Fruit fly (Drosophila melanogaster) whole organism, embryonic: ENCODE measurements around the gene Ykt6.

Experiments
- Abd-B ChIP-seq: fragments of 200-800 bp; sonication (Bioruptor generic); optimal IDR thresholded peaks from 2 replicates; lab custom pipeline; 2018; ENCODE audit warnings: missing biosample characterization, mild to moderate bottlenecking, missing genetic modification characterization, moderate library complexity
- BEAF-32 ChIP-seq: fragments of 200-800 bp; sonication (Bioruptor generic); optimal IDR thresholded peaks from 3 replicates; lab custom pipeline; 2017; ENCODE audit warnings: missing biosample characterization, missing genetic modification characterization, mild to moderate bottlenecking, moderate library complexity, missing genetic modification reagents
- BtbVII ChIP-seq: fragments of 200-800 bp; sonication (Bioruptor generic); optimal IDR thresholded peaks from 3 replicates; lab custom pipeline; 2017; ENCODE audit warnings: missing biosample characterization, mild to moderate bottlenecking, missing genetic modification characterization
- CG10366 ChIP-seq: fragments of 200-800 bp; sonication (Bioruptor generic); IDR thresholded peaks from 2 replicates; pipeline ENCODE4 v1.3.6; 2022; ENCODE audit warnings: missing biosample characterization, missing genetic modification characterization
- CG11093 ChIP-seq: fragments of 200-800 bp; sonication (Bioruptor generic); IDR thresholded peaks from 3 replicates; pipeline ENCODE4 v1.3.6; 2022; ENCODE audit warnings: missing biosample characterization, missing genetic modification characterization
- CG12391 ChIP-seq: fragments of 200-800 bp; sonication (Bioruptor generic); optimal IDR thresholded peaks from 3 replicates; lab custom pipeline; 2018; ENCODE audit warnings: missing biosample characterization, mild to moderate bottlenecking, missing genetic modification characterization, moderate library complexity
- CG14441 ChIP-seq: fragments of 200-800 bp; sonication (Bioruptor generic); IDR thresholded peaks from 2 replicates; pipeline ENCODE4 v1.3.6; 2022; ENCODE audit warnings: missing biosample characterization, missing genetic modification characterization
- CG15073 ChIP-seq: fragments of 200-800 bp; sonication (Bioruptor generic); optimal IDR thresholded peaks from 2 replicates; lab custom pipeline; 2016; ENCODE audit warnings: missing biosample characterization, missing genetic modification characterization
- CG15601 ChIP-seq: fragments of 200-800 bp; sonication (Bioruptor generic); optimal IDR thresholded peaks from 3 replicates; lab custom pipeline; 2019; ENCODE audit warnings: missing biosample characterization, mild to moderate bottlenecking, missing genetic modification characterization, moderate library complexity
- CG17186 ChIP-seq: fragments of 200-800 bp; sonication (Bioruptor generic); optimal IDR thresholded peaks from 3 replicates; lab custom pipeline; 2017; ENCODE audit warnings: missing biosample characterization, missing genetic modification reagents, missing genetic modification characterization
- CG17328 ChIP-seq: fragments of 200-800 bp; sonication (Bioruptor generic); IDR thresholded peaks from 2 replicates; pipeline ENCODE4 v1.3.6; 2022; ENCODE audit warnings: missing biosample characterization, missing genetic modification characterization
- CG17361 ChIP-seq: fragments of 200-800 bp; sonication (Bioruptor generic); IDR thresholded peaks from 3 replicates; pipeline ENCODE4 v1.3.6; 2022; ENCODE audit warnings: missing biosample characterization, missing genetic modification characterization
- CG17385 ChIP-seq: fragments of 200-800 bp; sonication (Bioruptor generic); optimal IDR thresholded peaks from 3 replicates; lab custom pipeline; 2018; ENCODE audit warnings: missing biosample characterization, mild to moderate bottlenecking, missing genetic modification characterization
- CG17912 ChIP-seq: fragments of 200-800 bp; sonication (Bioruptor generic); optimal IDR thresholded peaks from 2 replicates; lab custom pipeline; 2018; ENCODE audit warnings: missing biosample characterization, mild to moderate bottlenecking, missing genetic modification characterization
- CG2120 ChIP-seq: fragments of 200-800 bp; sonication (Bioruptor generic); optimal IDR thresholded peaks from 3 replicates; lab custom pipeline; 2016; ENCODE audit warnings: missing biosample characterization, missing genetic modification characterization
- CG2889 ChIP-seq: fragments of 200-800 bp; sonication (Bioruptor generic); IDR thresholded peaks from 3 replicates; pipeline ENCODE4 v1.3.6; 2022; ENCODE audit warnings: missing biosample characterization, missing genetic modification characterization
- CG30403 ChIP-seq: fragments of 200-800 bp; sonication (Bioruptor generic); optimal IDR thresholded peaks from 3 replicates; lab custom pipeline; 2016; ENCODE audit warnings: missing biosample characterization, missing genetic modification characterization
- CG33213 ChIP-seq: fragments of 200-800 bp; sonication (Bioruptor generic); optimal IDR thresholded peaks from 3 replicates; lab custom pipeline; 2016; ENCODE audit warnings: missing biosample characterization, missing genetic modification characterization
- CG34376 ChIP-seq: fragments of 200-800 bp; sonication (Bioruptor generic); optimal IDR thresholded peaks from 2 replicates; lab custom pipeline; 2018; ENCODE audit warnings: missing biosample characterization, mild to moderate bottlenecking, missing genetic modification characterization
- CG34422 ChIP-seq: fragments of 200-800 bp; sonication (Bioruptor generic); IDR thresholded peaks from 3 replicates; pipeline ENCODE4 v1.3.6; 2022; ENCODE audit warnings: missing biosample characterization, missing genetic modification characterization
- CG3726 ChIP-seq: fragments of 200-800 bp; sonication (Bioruptor generic); IDR thresholded peaks from 3 replicates; pipeline ENCODE4, ENCODE4 v1.3.6; 2022; ENCODE audit warnings: missing biosample characterization, missing genetic modification characterization
- CG4328 ChIP-seq: fragments of 200-800 bp; sonication (Bioruptor generic); optimal IDR thresholded peaks from 3 replicates; lab custom pipeline; 2017; ENCODE audit warnings: missing biosample characterization, missing genetic modification reagents, missing genetic modification characterization
- CG4404 ChIP-seq: fragments of 200-800 bp; sonication (Bioruptor generic); IDR thresholded peaks from 2 replicates; pipeline ENCODE4 v1.3.6; 2022; ENCODE audit warnings: missing biosample characterization, missing genetic modification characterization
- CG7271 ChIP-seq: fragments of 200-800 bp; sonication (Bioruptor generic); optimal IDR thresholded peaks from 2 replicates; lab custom pipeline; 2018; ENCODE audit warnings: missing biosample characterization, mild to moderate bottlenecking, missing genetic modification characterization, moderate library complexity
- CG7745 ChIP-seq: fragments of 200-800 bp; sonication (Bioruptor generic); optimal IDR thresholded peaks from 2 replicates; lab custom pipeline; 2018; ENCODE audit warnings: missing biosample characterization, mild to moderate bottlenecking, missing genetic modification characterization, moderate library complexity
- CG8765 ChIP-seq: fragments of 200-800 bp; sonication (Bioruptor generic); IDR thresholded peaks from 2 replicates; pipeline ENCODE4 v1.3.6; 2022; ENCODE audit warnings: missing biosample characterization, missing genetic modification characterization
- D19B ChIP-seq: fragments of 200-800 bp; sonication (Bioruptor generic); optimal IDR thresholded peaks from 2 replicates; lab custom pipeline; 2017; ENCODE audit warnings: missing biosample characterization, mild to moderate bottlenecking, missing genetic modification characterization
- Gug ChIP-seq: fragments of 200-800 bp; sonication (Bioruptor generic); IDR thresholded peaks from 4 replicates; pipeline ENCODE4 v1.3.6; 2022; ENCODE audit warnings: missing biosample characterization, missing genetic modification characterization
- Hmx ChIP-seq: fragments of 200-800 bp; sonication (Bioruptor generic); optimal IDR thresholded peaks from 2 replicates; lab custom pipeline; 2016; ENCODE audit warnings: missing biosample characterization, missing genetic modification characterization
- Meics ChIP-seq: fragments of 200-800 bp; sonication (Bioruptor generic); optimal IDR thresholded peaks from 2 replicates; lab custom pipeline; 2017; ENCODE audit warnings: missing biosample characterization, mild to moderate bottlenecking, missing genetic modification characterization
- TFAM ChIP-seq: fragments of 200-800 bp; sonication (Bioruptor generic); optimal IDR thresholded peaks from 2 replicates; lab custom pipeline; 2017; ENCODE audit warnings: missing biosample characterization, missing genetic modification characterization, inconsistent platforms
- ci ChIP-seq: fragments of 200-800 bp; sonication (Bioruptor generic); IDR thresholded peaks from 3 replicates; pipeline ENCODE4 v1.3.6; 2022; ENCODE audit warnings: missing biosample characterization, missing genetic modification characterization
- disco-r ChIP-seq: fragments of 200-800 bp; sonication (Bioruptor generic); optimal IDR thresholded peaks from 2 replicates; lab custom pipeline; 2016; ENCODE audit warnings: missing biosample characterization, missing genetic modification characterization
- ftz-f1 ChIP-seq: fragments of 200-800 bp; sonication (Bioruptor generic); optimal IDR thresholded peaks from 2 replicates; lab custom pipeline; 2016; ENCODE audit warnings: missing biosample characterization, missing genetic modification characterization
- ken ChIP-seq: fragments of 200-800 bp; sonication (Bioruptor generic); IDR thresholded peaks from 3 replicates; pipeline ENCODE4 v1.3.6; 2022; ENCODE audit warnings: missing biosample characterization, missing genetic modification characterization
- klu ChIP-seq: fragments of 200-800 bp; sonication (Bioruptor generic); IDR thresholded peaks from 2 replicates; pipeline ENCODE4 v1.3.6; 2022; ENCODE audit warnings: missing biosample characterization, missing genetic modification characterization
- lilli ChIP-seq: fragments of 200-800 bp; sonication (Bioruptor generic); optimal IDR thresholded peaks from 3 replicates; lab custom pipeline; 2016; ENCODE audit warnings: missing biosample characterization, missing genetic modification characterization
- nau ChIP-seq: fragments of 200-800 bp; sonication (Bioruptor generic); optimal IDR thresholded peaks from 3 replicates; lab custom pipeline; 2017; ENCODE audit warnings: missing biosample characterization, mild to moderate bottlenecking, missing genetic modification characterization, missing genetic modification reagents
- nerfin-2 ChIP-seq: fragments of 200-800 bp; sonication (Bioruptor generic); IDR thresholded peaks from 2 replicates; pipeline ENCODE4 v1.3.6; 2022; ENCODE audit warnings: missing biosample characterization, missing genetic modification characterization; ENCODE audit not compliant: partially characterized antibody
- p53 ChIP-seq: fragments of 200-800 bp; sonication (Bioruptor generic); optimal IDR thresholded peaks from 2 replicates; lab custom pipeline; 2016; ENCODE audit warnings: missing biosample characterization, missing genetic modification characterization
- pan ChIP-seq, 4 experiments: fragments of >200 bp in 3 of 4; fragments of 200-800 bp in 1 of 4; sonication (Bioruptor generic) in 1 of 4; optimal IDR thresholded peaks in 3 of 4; IDR thresholded peaks in 1 of 4; 2 replicates each; pipeline versions ENCODE4 v1.3.6 to Lab custom; 2017 to 2022; ENCODE audit warnings: missing biosample characterization in 2 of 4, missing genetic modification characterization in 2 of 4, mixed read lengths in 1 of 4
- psq ChIP-seq: fragments of 200-800 bp; sonication (Bioruptor generic); optimal IDR thresholded peaks from 2 replicates; lab custom pipeline; 2017; ENCODE audit warnings: missing biosample characterization, missing genetic modification characterization
- sima ChIP-seq: fragments of 200-800 bp; sonication (Bioruptor generic); optimal IDR thresholded peaks from 2 replicates; lab custom pipeline; 2016; ENCODE audit warnings: missing biosample characterization, missing genetic modification characterization
- slbo ChIP-seq: fragments of 200-800 bp; sonication (Bioruptor generic); IDR thresholded peaks from 2 replicates; pipeline ENCODE4 v1.3.6; 2022; ENCODE audit warnings: missing biosample characterization, missing genetic modification characterization
- ssp ChIP-seq: fragments of 200-800 bp; sonication (Bioruptor generic); IDR thresholded peaks from 2 replicates; pipeline ENCODE4 v1.3.6; 2022; ENCODE audit warnings: missing biosample characterization, missing genetic modification characterization
- tna ChIP-seq: fragments of 200-800 bp; sonication (Bioruptor generic); IDR thresholded peaks from 2 replicates; pipeline ENCODE4 v1.3.6; 2022; ENCODE audit warnings: missing biosample characterization, missing genetic modification characterization; ENCODE audit not compliant: partially characterized antibody
- unc-4 ChIP-seq: fragments of 200-800 bp; sonication (Bioruptor generic); IDR thresholded peaks from 2 replicates; pipeline ENCODE4 v1.3.6; 2022; ENCODE audit warnings: missing biosample characterization, missing genetic modification characterization; ENCODE audit not compliant: partially characterized antibody
- zen ChIP-seq: fragments of 200-800 bp; sonication (Bioruptor generic); optimal IDR thresholded peaks from 3 replicates; lab custom pipeline; 2018; ENCODE audit warnings: missing biosample characterization, mild to moderate bottlenecking, missing genetic modification characterization, moderate library complexity

The Ykt6 gene

DNA sequence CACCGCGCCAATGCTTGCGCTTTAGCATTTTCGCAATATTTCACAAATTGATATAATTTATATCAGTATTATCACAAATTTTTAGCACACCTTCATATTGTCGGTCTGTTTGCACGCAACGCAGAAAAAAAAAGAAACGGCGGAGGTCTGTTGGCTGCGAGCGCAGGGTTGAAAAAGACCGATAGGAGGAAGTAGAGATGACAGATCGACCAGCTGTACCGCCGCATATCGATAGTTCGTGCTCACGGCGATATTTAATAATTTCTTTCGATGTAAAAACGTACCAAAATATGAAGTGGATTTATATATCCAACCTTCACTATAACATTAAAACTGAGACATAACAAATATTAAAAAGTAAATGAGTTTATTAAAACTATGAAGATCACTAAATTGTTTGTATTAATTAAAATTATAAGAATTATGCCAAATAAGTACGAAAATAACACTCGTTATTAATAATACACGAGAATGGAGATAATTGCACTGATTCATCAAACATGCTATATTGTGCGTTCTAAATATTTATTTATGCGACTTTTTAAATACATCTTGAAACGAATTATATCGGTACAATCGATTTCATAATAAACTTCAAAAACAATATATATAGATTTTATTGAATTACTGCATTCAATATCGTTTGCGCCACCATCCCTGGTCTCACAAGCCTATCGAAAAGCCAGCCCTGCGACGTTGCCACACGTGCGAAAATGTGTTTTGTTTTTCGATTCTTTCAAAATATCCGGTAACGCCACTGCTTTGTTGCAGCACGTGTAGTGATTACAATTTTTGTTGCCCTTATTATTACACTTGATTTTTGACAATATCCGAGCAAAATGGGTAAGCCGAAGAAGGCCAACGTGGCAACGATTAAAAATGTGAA, 18.8 kb upstream of the Ykt6 start, which contains the start of the genes RpS6 and bys (continued):
- TF ChIP-seq Abd-B (GFP tag; lab: Kevin White, UChicago) (peak; percentile 13), ftz-f1 (GFP tag; lab: Kevin White, UChicago) (no peak), CG33213 (GFP tag; lab: Kevin White, UChicago) (peak; percentile 26), CG2889 (0 out of 3 replicates have a peak, but pooled peaks have one; percentile 38), Meics (GFP tag; lab: Kevin White, UChicago) (peak; percentile 66), CG7745 (tag; lab: Kevin White, UChicago) (peak; percentile 2), pan (optimal IDR thresholded peaks at IDR 0.05; lab: Kevin White, UChicago) (no peak), pan (GFP tag; optimal IDR thresholded peaks at IDR 0.05 in 1 of 2, IDR thresholded peaks at IDR 0.05 in 1 of 2) (peak in 1 of 2 experiments; percentile 65), CG15073 (no peak), slbo (GFP tag; lab: Robert Waterston, UW) (peak; percentile 81), nerfin-2 (GFP tag; lab: Robert Waterston, UW) (peak; percentile 73), nau (GFP tag; lab: Kevin White, UChicago) (no peak), p53 (GFP tag; lab: Kevin White, UChicago) (peak; percentile 21), unc-4 (GFP tag; lab: Robert Waterston, UW) (peak; percentile 73), BtbVII (GFP tag; lab: Kevin White, UChicago) (peak; percentile 77), CG12391 (tag; lab: Kevin White, UChicago) (peak; percentile 59), CG17385 (GFP tag; lab: Kevin White, UChicago) (peak; percentile 63), CG14441 (GFP tag; lab: Robert Waterston, UW) (peak; percentile 58), ken (GFP tag; lab: Robert Waterston, UW) (peak; percentile 42; the same call in 1 of the 3 replicates), CG17912 (peak; percentile 59), CG4404 (GFP tag; lab: Robert Waterston, UW) (no peak), CG8765 (GFP tag; lab: Robert Waterston, UW) (0 out of 2 replicates have a peak, but pooled peaks have one; percentile 23), BEAF-32 (GFP tag; lab: Kevin White, UChicago) (peak; percentile 87), CG17186 (no peak), CG10366 (GFP tag; lab: Robert Waterston, UW) (peak; percentile 53), sima (GFP tag; lab: Kevin White, UChicago) (no peak), CG34422 (GFP tag; lab: Robert Waterston, UW) (peak; percentile 51), CG3726 (GFP tag; lab: Robert Waterston, UW) (0 out of 3 replicates have a peak, but pooled peaks have one; percentile 23), psq (GFP tag; lab: Kevin White, UChicago) (no peak), Hmx (GFP tag; lab: Kevin White, UChicago) (no peak), TFAM (GFP tag; lab: Kevin White, UChicago) (no peak), D19B (GFP tag; lab: Kevin White, UChicago) (no peak), ssp (0 out of 2 replicates have a peak, but pooled peaks have one; percentile 19), CG4328 (peak; percentile 15), lilli (GFP tag; lab: Kevin White, UChicago) (peak; percentile 10), ci (GFP tag; lab: Robert Waterston, UW) (peak; percentile 89), tna (GFP tag; lab: Robert Waterston, UW) (peak; percentile 68; the same call in 1 of the 2 replicates), CG2120 (peak; percentile 62), CG7271 (tag; lab: Kevin White, UChicago) (peak; percentile 34), CG11093 (GFP tag; lab: Robert Waterston, UW) (no peak), CG17328 (GFP tag; lab: Robert Waterston, UW) (peak; percentile 46; the same call in 1 of the 2 replicates), CG15601 (tag; lab: Kevin White, UChicago) (peak; percentile 10), CG34376 (GFP tag; lab: Kevin White, UChicago) (peak; percentile 74), CG17361 (GFP tag; lab: Robert Waterston, UW) (peak; percentile 82), zen (peak; percentile 43), Gug (GFP tag; lab: Robert Waterston, UW) (peak; percentile 69), CG30403 (GFP tag; lab: Kevin White, UChicago) (peak; percentile 68), klu (GFP tag; lab: Robert Waterston, UW) (no peak), disco-r (GFP tag; lab: Kevin White, UChicago) (peak; percentile 7)
